Fruit fly (Drosophila melanogaster): ENCODE data around the gene CG11714.

- TF ChIP-seq psq (optimal IDR thresholded peaks at IDR 0.05) (no peak), Dll (optimal IDR thresholded peaks at IDR 0.05) (no peak), usp (GFP tag; optimal IDR thresholded peaks at IDR 0.05) (no peak)
Measured at dm6 chr3L:11523286-11523685, 773 bp upstream of the CG11714 start.
